Worm (Caenorhabditis elegans): ENCODE results near the gene srr-1.

Gene srr-1

DNA sequence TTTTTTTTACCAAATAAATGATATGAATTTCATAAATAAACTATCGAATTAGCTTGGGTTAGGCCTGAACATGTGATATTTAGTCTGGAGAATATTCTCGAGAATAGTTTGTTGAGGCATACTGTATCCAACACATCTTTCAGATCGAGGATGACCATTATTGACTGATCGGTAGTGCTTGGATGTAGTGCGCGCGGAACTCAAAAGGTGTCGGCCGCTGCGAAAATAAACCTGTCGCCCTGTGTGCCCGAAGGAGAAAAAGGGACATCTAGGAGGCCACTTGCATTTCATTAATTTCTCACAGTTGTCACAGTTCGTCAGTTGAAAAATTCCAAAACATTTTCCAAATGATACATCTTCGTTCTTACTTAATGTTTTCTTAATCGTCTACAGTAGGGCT is 10.6 kb upstream of the srr-1 start:
- no peak for TF ChIP-seq ceh-63 (GFP tag; optimal IDR thresholded peaks at IDR 0.05)
- no peak for TF ChIP-seq C16A3.4 (tag; optimal IDR thresholded peaks at IDR 0.05)
- no peak for TF ChIP-seq Y116A8C.19 (tag; optimal IDR thresholded peaks at IDR 0.05; ENCODE audit: borderline replicate concordance)
- no peak for TF ChIP-seq lin-15B (tag; optimal IDR thresholded peaks at IDR 0.05)
- no peak for TF ChIP-seq pax-3 (tag; optimal IDR thresholded peaks at IDR 0.05)
- TF ChIP-seq nhr-71 (tag; optimal IDR thresholded peaks at IDR 0.05): no peak
- TF ChIP-seq C34B4.2 (tag; optimal IDR thresholded peaks at IDR 0.05): no peak
- no peak for TF ChIP-seq fkh-8 (tag; optimal IDR thresholded peaks at IDR 0.05)
- TF ChIP-seq mdl-1 (tag; optimal IDR thresholded peaks at IDR 0.05): no peak
- no peak for TF ChIP-seq hpl-2 (GFP tag; optimal IDR thresholded peaks at IDR 0.05)
- TF ChIP-seq nhr-19 (GFP tag; conservative IDR thresholded peaks at IDR 0.05): no peak
- TF ChIP-seq hlh-4 (tag; optimal IDR thresholded peaks at IDR 0.05): no peak
- no peak for TF ChIP-seq lin-13 (GFP tag; optimal IDR thresholded peaks at IDR 0.05)

- TF ChIP-seq unc-62 (GFP tag; optimal IDR thresholded peaks at IDR 0.05): no peak
- no peak for TF ChIP-seq grh-1 (GFP tag; IDR thresholded peaks at IDR 0.05)
- no peak for TF ChIP-seq C16A3.4 (tag; optimal IDR thresholded peaks at IDR 0.05)
- TF ChIP-seq C04F5.9 (tag; optimal IDR thresholded peaks at IDR 0.05): no peak
- TF ChIP-seq pax-3 (tag; optimal IDR thresholded peaks at IDR 0.05): no peak
- TF ChIP-seq ets-5 (GFP tag; IDR thresholded peaks at IDR 0.05): no peak
- TF ChIP-seq nhr-90 (tag; optimal IDR thresholded peaks at IDR 0.05; ENCODE audit: poor library complexity): no peak
- TF ChIP-seq efl-1 (optimal IDR thresholded peaks at IDR 0.05): no peak
- TF ChIP-seq efl-1 (GFP tag; optimal IDR thresholded peaks at IDR 0.05 in 1 of 2): no peak
- TF ChIP-seq hlh-17 (GFP tag; optimal IDR thresholded peaks at IDR 0.05; ENCODE audit: borderline replicate concordance): no peak
- no peak for TF ChIP-seq ceh-90 (tag; optimal IDR thresholded peaks at IDR 0.05)
- TF ChIP-seq pag-3 (tag; optimal IDR thresholded peaks at IDR 0.05; ENCODE audit: borderline replicate concordance, insufficient read depth): no peak
- no peak for TF ChIP-seq nhr-20 (tag; optimal IDR thresholded peaks at IDR 0.05)
- TF ChIP-seq nhr-28 (tag; optimal IDR thresholded peaks at IDR 0.05): no peak
- no peak for TF ChIP-seq F16B12.6 (tag; optimal IDR thresholded peaks at IDR 0.05)
- no peak for TF ChIP-seq fos-1 (tag; optimal IDR thresholded peaks at IDR 0.05)
- TF ChIP-seq lin-15B (tag; optimal IDR thresholded peaks at IDR 0.05): no peak
- TF ChIP-seq rnt-1 (tag; optimal IDR thresholded peaks at IDR 0.05): no peak
- no peak for TF ChIP-seq mep-1 (tag; optimal IDR thresholded peaks at IDR 0.05)
- TF ChIP-seq unc-30 (tag; optimal IDR thresholded peaks at IDR 0.05): no peak
Observed at ce11 chrV:13063402-13063801, 9.9 kb upstream of the srr-1 start.

- TF ChIP-seq mep-1 (tag; optimal IDR thresholded peaks at IDR 0.05): no peak
- TF ChIP-seq pax-3 (tag; optimal IDR thresholded peaks at IDR 0.05): no peak
- TF ChIP-seq mef-2 (tag; optimal IDR thresholded peaks at IDR 0.05): no peak
- TF ChIP-seq Y116A8C.19 (tag; optimal IDR thresholded peaks at IDR 0.05; ENCODE audit: borderline replicate concordance): no peak
- TF ChIP-seq fos-1 (tag; optimal IDR thresholded peaks at IDR 0.05): no peak
- TF ChIP-seq ceh-63 (GFP tag; optimal IDR thresholded peaks at IDR 0.05): no peak
- TF ChIP-seq snu-23 (GFP tag; optimal IDR thresholded peaks at IDR 0.05): no peak
- TF ChIP-seq nhr-20 (tag; optimal IDR thresholded peaks at IDR 0.05): no peak
- no peak for TF ChIP-seq lin-13 (GFP tag; optimal IDR thresholded peaks at IDR 0.05)
- TF ChIP-seq fkh-4 (tag; optimal IDR thresholded peaks at IDR 0.05; ENCODE audit: borderline replicate concordance): no peak
- no peak for TF ChIP-seq swsn-7 (tag; optimal IDR thresholded peaks at IDR 0.05)
- TF ChIP-seq sup-37 (GFP tag; optimal IDR thresholded peaks at IDR 0.05): no peak
Observed at ce11 chrV:13061836-13062235, 8.3 kb upstream of the srr-1 start, which contains the start of gene F42E8.1. TSS of gene F42E8.1 (plus strand) at chrV:13062136.

ce11 chrV:13049149-13049610 is 4.4 kb downstream of the srr-1 start, which contains the start of gene W07G4.8:
TSS of gene W07G4.8 (minus strand) at chrV:13049560.
- TF ChIP-seq ceh-63 (GFP tag; optimal IDR thresholded peaks at IDR 0.05) (no peak), vab-15 (tag; optimal IDR thresholded peaks at IDR 0.05) (no peak), tbx-2 (tag; optimal IDR thresholded peaks at IDR 0.05) (no peak), ets-5 (GFP tag; IDR thresholded peaks at IDR 0.05) (no peak), nhr-11 (tag; optimal IDR thresholded peaks at IDR 0.05) (no peak), tlp-1 (tag; optimal IDR thresholded peaks at IDR 0.05) (no peak), ztf-11 (tag; optimal IDR thresholded peaks at IDR 0.05) (no peak), aly-2 (tag; optimal IDR thresholded peaks at IDR 0.05) (peak; percentile 52), pqm-1 (tag; optimal IDR thresholded peaks at IDR 0.05) (no peak), pax-3 (tag; optimal IDR thresholded peaks at IDR 0.05) (peak; percentile 27), lin-39 (tag; optimal IDR thresholded peaks at IDR 0.05) (no peak), elt-2 (tag; optimal IDR thresholded peaks at IDR 0.05) (peak; percentile 10), snu-23 (GFP tag; optimal IDR thresholded peaks at IDR 0.05) (no peak), lin-35 (GFP tag; optimal IDR thresholded peaks at IDR 0.05) (peak in 1 of 2 experiments; percentile 25), efl-1 (optimal IDR thresholded peaks at IDR 0.05) (no peak), efl-1 (GFP tag; optimal IDR thresholded peaks at IDR 0.05 in 1 of 2) (peak in 1 of 2 experiments; percentile 29), nhr-76 (tag; optimal IDR thresholded peaks at IDR 0.05) (no peak), egl-13 (tag; optimal IDR thresholded peaks at IDR 0.05) (no peak), lin-14 (GFP tag; optimal IDR thresholded peaks at IDR 0.05) (no peak)
